Fruit fly (Drosophila melanogaster) whole organism, wandering third instar larva: Measurements from ENCODE around the gene CG6678.

Experiments used
- Dfd ChIP-seq: fragments of >200 bp; optimal IDR thresholded peaks from 2 replicates; lab custom pipeline; 2017; ENCODE audit warnings: missing biosample characterization, missing genetic modification characterization
- Hr78 ChIP-seq: fragments of >200 bp; optimal IDR thresholded peaks from 2 replicates; lab custom pipeline; 2017; ENCODE audit warnings: missing biosample characterization, missing genetic modification characterization
- Mio ChIP-seq: sonication (Bioruptor generic); optimal IDR thresholded peaks from 2 replicates; lab custom pipeline; 2016; ENCODE audit warnings: missing biosample characterization, missing genetic modification characterization
- N ChIP-seq: fragments of >200 bp; optimal IDR thresholded peaks from 2 replicates; lab custom pipeline; 2018; ENCODE audit warnings: missing biosample characterization, missing external identifiers, missing genetic modification characterization
- fru ChIP-seq: fragments of 200-800 bp; sonication (Bioruptor generic); optimal IDR thresholded peaks from 3 replicates; lab custom pipeline; 2016; ENCODE audit warnings: missing biosample characterization, mild to moderate bottlenecking, missing genetic modification characterization
- psq ChIP-seq: fragments of 200-800 bp; sonication (Bioruptor generic); optimal IDR thresholded peaks from 3 replicates; lab custom pipeline; 2017; ENCODE audit warnings: missing biosample characterization, mild to moderate bottlenecking, missing genetic modification characterization, moderate library complexity
- sv ChIP-seq: fragments of 200-800 bp; sonication (Bioruptor generic); optimal IDR thresholded peaks from 3 replicates; lab custom pipeline; 2016; ENCODE audit warnings: missing biosample characterization, missing genetic modification characterization

dm6 chr3R:21920495-21920894, 33.7 kb downstream of the CG6678 start:
- TF ChIP-seq Mio (GFP tag; lab: Kevin White, UChicago): no peak
- TF ChIP-seq sv (GFP tag; lab: Kevin White, UChicago): no peak
- no peak for TF ChIP-seq N
- no peak for TF ChIP-seq Hr78 (GFP tag; lab: Kevin White, UChicago)
- TF ChIP-seq Dfd: no peak
- no peak for TF ChIP-seq psq (GFP tag; lab: Kevin White, UChicago)
- TF ChIP-seq fru (GFP tag; lab: Kevin White, UChicago): no peak
